Worm (Caenorhabditis elegans): ENCODE data around the gene glr-2.

The glr-2 gene

DNA sequence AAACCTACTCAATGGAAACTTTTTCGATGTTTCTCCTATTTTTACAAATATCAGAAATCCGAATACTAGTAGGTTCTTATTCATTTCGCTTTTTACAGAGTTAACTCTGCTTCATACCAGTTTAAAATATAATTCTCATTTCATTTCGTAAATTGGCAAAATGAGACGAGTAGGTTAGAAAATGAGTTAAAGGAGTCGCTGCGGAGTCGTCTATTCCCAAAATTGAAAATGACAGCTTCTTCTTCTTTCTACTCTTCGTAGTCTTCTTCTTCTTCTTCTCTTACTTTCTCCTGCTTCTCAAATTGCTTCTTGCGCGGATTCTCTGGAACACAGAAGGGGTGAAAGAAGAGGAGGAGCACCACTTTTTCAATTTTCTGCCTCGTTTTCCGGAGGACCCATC lies at the start of gene glr-2:
Gene glr-2 (minus strand): TSS at position 211 of the 400 bp plus-strand sequence.
- TF ChIP-seq mxl-1 (tag; optimal IDR thresholded peaks at IDR 0.05) (no peak), akir-1 (GFP tag; optimal IDR thresholded peaks at IDR 0.05) (no peak), nfya-1 (tag; optimal IDR thresholded peaks at IDR 0.05; ENCODE audit: borderline replicate concordance, insufficient read depth) (no peak), F57A8.1 (GFP tag; optimal IDR thresholded peaks at IDR 0.05) (no peak), ekl-4 (GFP tag; IDR thresholded peaks at IDR 0.05) (no peak), tbp1 (GFP tag; optimal IDR thresholded peaks at IDR 0.05) (no peak), dpl-1 (GFP tag; optimal IDR thresholded peaks at IDR 0.05) (no peak), rpc-1 (optimal IDR thresholded peaks at IDR 0.05) (no peak), rpc-1 (tag; optimal IDR thresholded peaks at IDR 0.05) (no peak), rec-8 (tag; optimal IDR thresholded peaks at IDR 0.05) (no peak), Y53G8AR.9 (GFP tag; conservative IDR thresholded peaks at IDR 0.05) (no peak)

DNA sequence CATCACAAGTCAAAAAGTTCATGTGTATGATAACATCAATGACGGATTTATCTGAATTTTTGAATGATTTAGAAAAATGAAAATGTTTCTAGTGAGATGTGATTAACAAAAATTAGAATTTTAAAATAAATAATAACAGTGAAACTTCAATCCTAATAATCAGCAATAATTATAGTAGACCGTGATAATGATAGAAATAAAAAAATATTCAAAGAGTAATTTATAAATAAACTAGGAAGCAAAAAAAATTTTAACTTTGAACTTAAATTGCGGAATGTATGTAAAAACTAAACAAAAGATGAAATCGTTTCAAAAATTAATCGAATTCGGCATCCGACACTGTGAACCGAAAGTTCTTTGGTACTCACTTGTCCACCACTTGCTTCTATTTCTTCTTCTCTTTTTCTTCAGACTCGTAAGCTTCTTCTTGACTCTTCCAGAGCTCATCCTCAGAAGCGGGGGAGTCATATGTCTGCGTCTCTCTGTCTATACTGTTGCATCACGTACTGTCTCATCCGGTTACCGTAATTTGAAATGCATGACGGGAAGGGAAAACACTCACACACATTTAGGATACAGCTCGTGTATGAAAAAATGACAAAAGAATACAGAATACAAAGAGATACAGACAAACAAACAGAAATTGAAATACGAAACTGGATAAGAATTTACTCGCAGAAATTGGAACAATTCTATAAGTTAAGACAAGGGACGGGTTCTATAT lies 48.3 kb upstream of the glr-2 start, which contains the start of gene mec-14:
Gene mec-14 (minus strand): TSS at position 51 of the 724 bp plus-strand sequence.
- TF ChIP-seq F57C9.4 (tag; optimal IDR thresholded peaks at IDR 0.05) (no peak), hmg-1.2 (GFP tag; IDR thresholded peaks at IDR 0.05) (peak; percentile 54; the same call in 1 of the 2 replicates)

DNA sequence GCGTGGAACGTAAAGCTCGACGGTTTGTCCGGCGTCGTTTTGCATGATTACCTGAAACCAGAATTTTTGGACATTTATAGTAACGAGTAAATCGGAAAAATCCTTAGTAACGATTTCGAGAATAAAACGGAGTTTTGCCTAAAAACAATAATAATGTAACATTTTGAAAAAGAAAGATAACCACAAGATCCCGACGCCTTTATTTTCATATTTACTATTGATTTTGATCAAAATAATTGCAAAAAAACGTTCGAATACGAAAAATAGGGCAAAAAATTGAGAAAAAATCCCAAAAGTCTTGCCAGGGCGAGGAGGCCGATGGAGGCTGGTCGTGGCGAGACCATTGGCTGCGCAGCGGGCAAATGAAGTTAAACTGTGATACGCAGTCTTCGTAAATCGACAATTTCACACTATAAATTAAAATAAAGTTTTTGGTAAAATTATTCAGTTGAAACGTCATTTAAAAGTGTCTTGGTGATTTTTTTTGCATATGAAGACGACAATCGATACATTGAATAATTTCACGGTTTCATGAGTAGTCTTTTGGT lies 44.9 kb upstream of the glr-2 start, which contains the start of gene rps-21:
Gene rps-21 (minus strand): TSS at position 51 of the 548 bp plus-strand sequence.
- TF ChIP-seq egrh-3 (GFP tag; IDR thresholded peaks at IDR 0.05), result no peak
- TF ChIP-seq C06A6.2 (GFP tag; conservative IDR thresholded peaks at IDR 0.05), result no peak
- TF ChIP-seq akir-1 (GFP tag; optimal IDR thresholded peaks at IDR 0.05), result no peak
- TF ChIP-seq rec-8 (tag; optimal IDR thresholded peaks at IDR 0.05), result no peak
- TF ChIP-seq cebp-1 (GFP tag; IDR thresholded peaks at IDR 0.05), result 0 out of 2 replicates have a peak, but pooled peaks have one; percentile 10
- TF ChIP-seq cebp-1 (tag; optimal IDR thresholded peaks at IDR 0.05), result peak; percentile 42
- TF ChIP-seq dpl-1 (GFP tag; optimal IDR thresholded peaks at IDR 0.05), result peak; percentile 51
- TF ChIP-seq efl-1 (GFP tag; optimal IDR thresholded peaks at IDR 0.05), result peak; percentile 42
- TF ChIP-seq ztf-18 (tag; optimal IDR thresholded peaks at IDR 0.05), result peak; percentile 53
- TF ChIP-seq ama-1 (optimal IDR thresholded peaks at IDR 0.05), result no peak
- no peak for TF ChIP-seq ama-1 (GFP tag; optimal IDR thresholded peaks at IDR 0.05)
- TF ChIP-seq ztf-25 (GFP tag; IDR thresholded peaks at IDR 0.05), result no peak
- TF ChIP-seq madf-6 (GFP tag; IDR thresholded peaks at IDR 0.05), result peak; percentile 59
- no peak for TF ChIP-seq ztf-3 (GFP tag; optimal IDR thresholded peaks at IDR 0.05)
- TF ChIP-seq C17E4.6 (GFP tag; IDR thresholded peaks at IDR 0.05), result no peak
- peak; percentile 62 for TF ChIP-seq attf-5 (GFP tag; optimal IDR thresholded peaks at IDR 0.05)
- TF ChIP-seq ztf-6 (GFP tag; IDR thresholded peaks at IDR 0.05), result no peak
- peak; percentile 30; the same call in 1 of the 2 replicates for TF ChIP-seq nfyb-1 (GFP tag; IDR thresholded peaks at IDR 0.05)
- no peak for TF ChIP-seq nhr-90 (tag; optimal IDR thresholded peaks at IDR 0.05)
- peak; percentile 21 for TF ChIP-seq K12H6.12 (tag; optimal IDR thresholded peaks at IDR 0.05)
- no peak for TF ChIP-seq pha-4 (tag; optimal IDR thresholded peaks at IDR 0.05)
- TF ChIP-seq ceh-40 (GFP tag; IDR thresholded peaks at IDR 0.05), result no peak
- no peak for TF ChIP-seq ccch-3 (GFP tag; optimal IDR thresholded peaks at IDR 0.05)
- TF ChIP-seq rcor-1 (GFP tag; IDR thresholded peaks at IDR 0.05), result no peak
- TF ChIP-seq athp-1 (tag; optimal IDR thresholded peaks at IDR 0.05), result no peak
- TF ChIP-seq mes-4 (tag; optimal IDR thresholded peaks at IDR 0.05), result no peak
- TF ChIP-seq gei-17 (GFP tag; optimal IDR thresholded peaks at IDR 0.05), result no peak
- no peak for TF ChIP-seq nhr-179 (tag; optimal IDR thresholded peaks at IDR 0.05)
- no peak for TF ChIP-seq somi-1 (GFP tag; optimal IDR thresholded peaks at IDR 0.05)
- TF ChIP-seq F49E8.2 (tag; optimal IDR thresholded peaks at IDR 0.05; ENCODE audit: insufficient read depth), result no peak
- no peak for TF ChIP-seq ets-4 (GFP tag; optimal IDR thresholded peaks at IDR 0.05)
- TF ChIP-seq lin-35 (GFP tag; optimal IDR thresholded peaks at IDR 0.05), result peak in 1 of 3 experiments; percentile 74
- no peak for TF ChIP-seq lag-1 (GFP tag; IDR thresholded peaks at IDR 0.05)
- TF ChIP-seq egl-44 (GFP tag; IDR thresholded peaks at IDR 0.05), result no peak
- peak; percentile 67; the same call in 1 of the 2 replicates for TF ChIP-seq Y95B8A.8 (GFP tag; IDR thresholded peaks at IDR 0.05)
